Worm (Caenorhabditis elegans) whole organism, L3 larva: ENCODE data around the gene Y48E1C.2.

Experiments used
- R02D3.7 ChIP-seq: fragments of 150-350 bp; optimal IDR thresholded peaks from 2 replicates; lab custom pipeline; 2014; ENCODE audit warnings: missing biosample characterization, missing genetic modification characterization
- ZK546.5 ChIP-seq: sonication (generic microtip); optimal IDR thresholded peaks from 2 replicates; lab custom pipeline; 2017; ENCODE audit warnings: missing biosample characterization, missing genetic modification characterization
- ama-1 ChIP-seq: fragments of 150-350 bp; optimal IDR thresholded peaks from 2 replicates; lab custom pipeline; 2018
- ceh-16 ChIP-seq: sonication (generic microtip); optimal IDR thresholded peaks from 2 replicates; lab custom pipeline; 2017; ENCODE audit warnings: missing biosample characterization, missing genetic modification characterization
- ceh-28 ChIP-seq: fragments of 150-350 bp; optimal IDR thresholded peaks from 2 replicates; lab custom pipeline; 2014; ENCODE audit warnings: missing biosample characterization, missing genetic modification reagents, missing genetic modification characterization
- ceh-82 ChIP-seq: fragments of 150-350 bp; optimal IDR thresholded peaks from 2 replicates; lab custom pipeline; 2014; ENCODE audit warnings: missing biosample characterization, missing genetic modification characterization
- ceh-9 ChIP-seq: sonication (generic microtip); optimal IDR thresholded peaks from 2 replicates; lab custom pipeline; 2018; ENCODE audit warnings: missing biosample characterization, missing genetic modification characterization
- daf-12 ChIP-seq: fragments of 150-350 bp; optimal IDR thresholded peaks from 2 replicates; lab custom pipeline; 2014; ENCODE audit warnings: missing biosample characterization, missing genetic modification reagents, missing genetic modification characterization
- egl-27 ChIP-seq: sonication (generic microtip); optimal IDR thresholded peaks from 4 replicates; lab custom pipeline; 2017; ENCODE audit warnings: missing biosample characterization, missing genetic modification reagents, missing genetic modification characterization
- egl-5 ChIP-seq: fragments of 150-350 bp; optimal IDR thresholded peaks from 2 replicates; lab custom pipeline; 2017; ENCODE audit warnings: missing biosample characterization, missing genetic modification reagents, missing genetic modification characterization, inconsistent platforms
- elt-1 ChIP-seq: fragments of 150-350 bp; optimal IDR thresholded peaks from 2 replicates; lab custom pipeline; 2014; ENCODE audit warnings: missing biosample characterization, missing genetic modification characterization
- eor-1 ChIP-seq, 2 experiments: fragments of 150-350 bp; optimal IDR thresholded peaks; 2 replicates each; lab custom pipeline; 2014 to 2018; ENCODE audit warnings: missing biosample characterization in 2 of 2, missing genetic modification characterization in 2 of 2
- fkh-10 ChIP-seq: sonication (generic microtip); optimal IDR thresholded peaks from 2 replicates; lab custom pipeline; 2017; ENCODE audit warnings: missing biosample characterization, missing genetic modification reagents, missing genetic modification characterization
- fkh-2 ChIP-seq: fragments of 150-350 bp; optimal IDR thresholded peaks from 2 replicates; lab custom pipeline; 2014; ENCODE audit warnings: missing biosample characterization, missing genetic modification reagents, missing genetic modification characterization
- fos-1 ChIP-seq: fragments of 150-350 bp; optimal IDR thresholded peaks from 2 replicates; lab custom pipeline; 2014; ENCODE audit warnings: missing biosample characterization, missing genetic modification characterization
- hmg-11 ChIP-seq: sonication (generic microtip); optimal IDR thresholded peaks from 2 replicates; lab custom pipeline; 2016; ENCODE audit warnings: missing genetic modification characterization, missing compliant biosample characterization
- jun-1 ChIP-seq: fragments of 150-350 bp; optimal IDR thresholded peaks from 2 replicates; lab custom pipeline; 2014; ENCODE audit warnings: missing biosample characterization, missing genetic modification reagents, missing genetic modification characterization
- lin-15B ChIP-seq: fragments of 150-350 bp; optimal IDR thresholded peaks from 2 replicates; lab custom pipeline; 2014; ENCODE audit warnings: missing biosample characterization, missing genetic modification characterization
- lsy-12 ChIP-seq: sonication (generic microtip); optimal IDR thresholded peaks from 2 replicates; lab custom pipeline; 2016; ENCODE audit warnings: mild to moderate bottlenecking, missing genetic modification characterization, missing compliant biosample characterization
- mdl-1 ChIP-seq: fragments of 150-350 bp; optimal IDR thresholded peaks from 2 replicates; lab custom pipeline; 2014; ENCODE audit warnings: missing biosample characterization, missing genetic modification characterization
- mml-1 ChIP-seq: fragments of 150-350 bp; sonication (generic microtip); optimal IDR thresholded peaks from 3 replicates; lab custom pipeline; 2014; ENCODE audit warnings: missing biosample characterization, missing genetic modification characterization
- nfya-1 ChIP-seq: sonication (generic microtip); optimal IDR thresholded peaks from 2 replicates; lab custom pipeline; 2017; ENCODE audit warnings: missing genetic modification characterization, mild to moderate bottlenecking, missing compliant biosample characterization, antibody characterized with exemption, moderate library complexity; ENCODE audit not compliant: insufficient read depth
- nhr-11 ChIP-seq: fragments of 150-350 bp; optimal IDR thresholded peaks from 2 replicates; lab custom pipeline; 2014; ENCODE audit warnings: missing biosample characterization, missing genetic modification characterization
- nhr-23 ChIP-seq: fragments of 150-350 bp; optimal IDR thresholded peaks from 2 replicates; lab custom pipeline; 2014; ENCODE audit warnings: missing biosample characterization, missing genetic modification reagents, missing genetic modification characterization
- nhr-237 ChIP-seq: fragments of 150-350 bp; optimal IDR thresholded peaks from 2 replicates; lab custom pipeline; 2014; ENCODE audit warnings: missing biosample characterization, missing genetic modification characterization
- nhr-25 ChIP-seq: sonication (generic microtip); optimal IDR thresholded peaks from 2 replicates; lab custom pipeline; 2017; ENCODE audit warnings: missing biosample characterization, missing genetic modification characterization
- nhr-28 ChIP-seq: fragments of 150-350 bp; optimal IDR thresholded peaks from 2 replicates; lab custom pipeline; 2014; ENCODE audit warnings: missing biosample characterization, missing genetic modification characterization
- nhr-43 ChIP-seq: sonication (generic microtip); optimal IDR thresholded peaks from 2 replicates; lab custom pipeline; 2016; ENCODE audit warnings: mild to moderate bottlenecking, missing genetic modification characterization, missing compliant biosample characterization; ENCODE audit not compliant: poor library complexity, severe bottlenecking
- nhr-67 ChIP-seq: fragments of 150-350 bp; optimal IDR thresholded peaks from 2 replicates; lab custom pipeline; 2014; ENCODE audit warnings: missing biosample characterization, missing genetic modification characterization
- nhr-76 ChIP-seq: fragments of 150-350 bp; sonication (generic microtip); optimal IDR thresholded peaks from 5 replicates; lab custom pipeline; 2014; ENCODE audit warnings: missing biosample characterization, missing genetic modification characterization
- nhr-77 ChIP-seq: fragments of 150-350 bp; optimal IDR thresholded peaks from 2 replicates; lab custom pipeline; 2014; ENCODE audit warnings: missing biosample characterization, missing genetic modification characterization
- pha-4 ChIP-seq: fragments of 150-350 bp; optimal IDR thresholded peaks from 2 replicates; lab custom pipeline; 2014; ENCODE audit warnings: missing biosample characterization, missing genetic modification reagents, missing genetic modification characterization
- pqm-1 ChIP-seq: fragments of 150-350 bp; optimal IDR thresholded peaks from 2 replicates; lab custom pipeline; 2017; ENCODE audit warnings: missing biosample characterization, missing genetic modification characterization, inconsistent platforms
- sea-2 ChIP-seq: fragments of 150-350 bp; sonication (generic microtip); optimal IDR thresholded peaks from 4 replicates; lab custom pipeline; 2014; ENCODE audit warnings: missing biosample characterization, missing genetic modification reagents, missing genetic modification characterization
- skn-1 ChIP-seq: fragments of 150-350 bp; optimal IDR thresholded peaks from 2 replicates; lab custom pipeline; 2014; ENCODE audit warnings: missing biosample characterization, missing genetic modification characterization
- snpc-4 ChIP-seq: fragments of 150-350 bp; optimal IDR thresholded peaks from 2 replicates; lab custom pipeline; 2014; ENCODE audit warnings: missing biosample characterization, missing genetic modification characterization
- unc-62 ChIP-seq: fragments of 150-350 bp; sonication (generic microtip); optimal IDR thresholded peaks from 4 replicates; lab custom pipeline; 2014; ENCODE audit warnings: missing biosample characterization, missing genetic modification reagents, missing genetic modification characterization
- zag-1 ChIP-seq: fragments of 150-350 bp; optimal IDR thresholded peaks from 2 replicates; lab custom pipeline; 2014; ENCODE audit warnings: missing biosample characterization, missing genetic modification characterization
- ztf-11 ChIP-seq: fragments of 150-350 bp; optimal IDR thresholded peaks from 2 replicates; lab custom pipeline; 2014; ENCODE audit warnings: missing biosample characterization, missing genetic modification characterization

Y48E1C.2 gene

DNA sequence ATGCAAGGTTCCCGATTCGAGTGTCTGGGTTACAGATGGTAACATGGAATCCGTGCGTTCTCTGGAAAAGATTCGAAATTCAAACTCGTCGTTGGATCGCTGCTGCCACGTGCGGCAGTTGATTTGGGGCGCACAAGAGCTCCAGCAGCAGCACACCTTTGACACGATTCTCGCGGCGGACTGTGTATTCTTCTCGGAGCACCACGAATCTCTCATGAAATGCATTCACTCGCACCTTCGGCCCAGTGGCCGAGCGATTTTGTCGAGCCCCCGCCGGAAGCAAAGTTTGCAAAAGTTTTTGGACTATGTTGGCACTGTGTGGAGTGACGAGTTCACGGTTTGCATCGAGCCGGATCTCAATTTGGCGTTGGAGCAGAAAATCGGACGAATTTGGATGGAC lies 7.8 kb upstream of the Y48E1C.2 start:
- TF ChIP-seq lin-15B (tag; lab: Kevin White, UChicago) (no peak), pqm-1 (no peak), nhr-67 (tag; lab: Kevin White, UChicago) (no peak), jun-1 (tag; lab: Kevin White, UChicago) (no peak), egl-5 (no peak), nhr-28 (tag; lab: Kevin White, UChicago) (no peak), mdl-1 (tag; lab: Kevin White, UChicago) (no peak)

DNA sequence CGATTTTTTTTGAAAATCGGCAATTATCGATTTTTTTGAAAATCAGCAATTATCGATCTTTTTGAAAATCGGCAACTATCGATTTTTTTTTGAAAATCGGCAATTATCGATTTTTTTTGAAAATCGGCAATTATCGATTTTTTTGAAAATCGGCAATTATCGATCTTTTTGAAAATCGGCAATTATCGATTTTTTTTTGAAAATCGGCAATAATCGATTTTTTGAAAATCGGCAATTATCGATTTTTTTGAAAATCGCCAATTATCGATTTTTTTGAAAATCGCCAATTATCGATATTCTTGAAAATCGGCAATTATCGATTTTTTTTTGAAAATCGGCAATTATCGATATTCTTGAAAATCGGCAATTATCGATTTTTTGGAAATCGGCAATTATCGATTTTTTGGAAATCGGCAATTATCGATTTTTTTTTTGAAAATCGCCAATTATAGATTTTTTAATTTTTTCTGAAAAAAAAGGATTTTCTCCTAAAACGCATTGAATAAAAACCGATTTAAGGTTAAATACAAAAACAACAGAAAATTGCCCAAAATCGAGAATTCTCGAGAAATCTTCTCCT lies 6.8 kb upstream of the Y48E1C.2 start:
- TF ChIP-seq ceh-28 (tag; lab: Kevin White, UChicago): peak; percentile 99
- TF ChIP-seq pqm-1: no peak
- TF ChIP-seq nhr-76 (tag; lab: Kevin White, UChicago): no peak
- no peak for TF ChIP-seq R02D3.7

ce11 chrII:13436725-13437124 lies 12.4 kb downstream of the Y48E1C.2 start, which contains the start of gene Y48E1C.4:
Gene Y48E1C.4, minus strand, starts transcription at chrII:13436825.
- TF ChIP-seq nhr-237 (tag; lab: Kevin White, UChicago) (no peak), ceh-9 (no peak), sea-2 (no peak), ceh-82 (tag; lab: Kevin White, UChicago) (no peak), daf-12 (tag; lab: Kevin White, UChicago) (no peak), nhr-76 (tag; lab: Kevin White, UChicago) (no peak), lsy-12 (no peak)

- TF ChIP-seq nhr-11 (tag; lab: Kevin White, UChicago) (no peak), nhr-77 (tag; lab: Kevin White, UChicago) (no peak), nhr-67 (tag; lab: Kevin White, UChicago) (no peak), nhr-23 (tag; lab: Kevin White, UChicago) (no peak), ZK546.5 (tag; lab: Kevin White, UChicago) (no peak), zag-1 (tag; lab: Kevin White, UChicago) (no peak), egl-5 (no peak), fkh-2 (tag; lab: Kevin White, UChicago) (no peak), pha-4 (tag; lab: Kevin White, UChicago) (no peak), fos-1 (tag; lab: Kevin White, UChicago) (no peak), elt-1 (no peak), nhr-43 (no peak), pqm-1 (no peak), mml-1 (tag; lab: Kevin White, UChicago) (no peak), R02D3.7 (no peak), nfya-1 (tag; lab: Kevin White, UChicago) (no peak), eor-1 (tag; optimal IDR thresholded peaks at IDR 0.05; lab: Kevin White, UChicago) (no peak)
- TF ChIP-seq, all 47 proteins: peak for 0
Observed at ce11 chrII:13444307-13444706, 20.0 kb downstream of the Y48E1C.2 start.

ce11 chrII:13446597-13446996 lies 22.3 kb downstream of the Y48E1C.2 start:
- TF ChIP-seq fkh-2 (tag; lab: Kevin White, UChicago) (no peak), nfya-1 (tag; lab: Kevin White, UChicago) (peak; percentile 99), mdl-1 (tag; lab: Kevin White, UChicago) (no peak)

- TF ChIP-seq ceh-16 (tag; lab: Kevin White, UChicago) (no peak), ceh-28 (tag; lab: Kevin White, UChicago) (peak; percentile 57)
Observed at ce11 chrII:13447166-13447643, 22.9 kb downstream of the Y48E1C.2 start, which contains the start of gene tbc-14. Gene tbc-14, minus strand, starts transcription at chrII:13447593.

DNA sequence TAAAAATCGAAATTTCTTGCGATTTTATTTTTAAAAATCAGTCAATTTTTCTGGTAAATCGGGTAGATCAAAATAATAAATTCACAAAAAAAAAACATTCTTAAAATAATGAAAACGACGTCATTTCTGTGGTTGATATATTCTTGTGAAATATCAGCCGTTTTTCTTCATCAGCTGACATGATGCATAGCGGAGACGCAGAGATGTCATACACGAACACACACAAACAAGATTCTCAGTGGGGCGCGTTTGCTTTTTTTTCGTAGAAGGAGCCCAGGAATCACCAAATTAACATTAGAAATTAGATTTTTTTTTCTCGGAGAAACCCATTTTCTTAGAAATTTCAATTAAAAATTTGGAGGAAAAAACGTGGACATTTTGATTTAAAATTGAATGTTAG lies 23.3 kb downstream of the Y48E1C.2 start:
- TF ChIP-seq nhr-11 (tag; lab: Kevin White, UChicago) (peak; percentile 51), mml-1 (tag; lab: Kevin White, UChicago) (no peak), lin-15B (tag; lab: Kevin White, UChicago) (peak; percentile 97), snpc-4 (tag; lab: Kevin White, UChicago) (peak; percentile 87), eor-1 (tag; optimal IDR thresholded peaks at IDR 0.05; lab: Kevin White, UChicago) (no peak), ztf-11 (tag; lab: Kevin White, UChicago) (no peak), nhr-67 (tag; lab: Kevin White, UChicago) (no peak), nhr-25 (tag; lab: Kevin White, UChicago) (peak; percentile 73), nhr-77 (tag; lab: Kevin White, UChicago) (no peak), skn-1 (tag; lab: Kevin White, UChicago) (peak; percentile 77), daf-12 (tag; lab: Kevin White, UChicago) (no peak), egl-5 (peak; percentile 84), ceh-16 (tag; lab: Kevin White, UChicago) (no peak), mdl-1 (tag; lab: Kevin White, UChicago) (no peak), ama-1 (peak; percentile 63), ceh-9 (no peak), ceh-82 (tag; lab: Kevin White, UChicago) (no peak), elt-1 (no peak), hmg-11 (tag; lab: Kevin White, UChicago) (peak; percentile 47), egl-27 (no peak), unc-62 (peak; percentile 22), fkh-10 (GFP tag; lab: Kevin White, UChicago) (peak; percentile 57), fkh-2 (tag; lab: Kevin White, UChicago) (peak; percentile 73)
